Worm (Caenorhabditis elegans) whole organism, L4 larva: Measurements from ENCODE around the gene C45G9.11.

Experiments
- daf-19 ChIP-seq: fragments of 200-800 bp; sonication (Bioruptor generic); conservative IDR thresholded peaks from 2 replicates; pipeline ENCODE4 v1.3.6; 2022; ENCODE audit warnings: missing genetic modification characterization, missing compliant biosample characterization
- zip-11 ChIP-seq: fragments of 200-800 bp; sonication (Bioruptor generic); IDR thresholded peaks from 2 replicates; pipeline ENCODE4 v1.3.6; 2022; ENCODE audit warnings: missing genetic modification characterization, missing compliant biosample characterization
- ztf-11 ChIP-seq: fragments of 150-350 bp; optimal IDR thresholded peaks from 2 replicates; lab custom pipeline; 2014; ENCODE audit warnings: missing biosample characterization, missing genetic modification characterization

ce11 chrIII:5026366-5026765, 42.2 kb downstream of the C45G9.11 start:
- TF ChIP-seq daf-19 (GFP tag; lab: Robert Waterston, UW) (no peak), zip-11 (no peak), ztf-11 (no peak)
